Fruit fly (Drosophila melanogaster) whole organism: ENCODE results near the gene CG32537.

Experiments
- CG8478 ChIP-seq: fragments of >200 bp; optimal IDR thresholded peaks from 2 replicates; lab custom pipeline; 2018; ENCODE audit warnings: inconsistent platforms
- Dll ChIP-seq: fragments of >200 bp; optimal IDR thresholded peaks from 2 replicates; lab custom pipeline; 2017
- pan ChIP-seq: fragments of >200 bp; optimal IDR thresholded peaks from 2 replicates; lab custom pipeline; 2017
- psq ChIP-seq: fragments of >200 bp; optimal IDR thresholded peaks from 2 replicates; lab custom pipeline; 2017
- usp ChIP-seq: fragments of >200 bp; optimal IDR thresholded peaks from 2 replicates; lab custom pipeline; 2017; ENCODE audit warnings: missing biosample characterization, missing genetic modification characterization, mixed read lengths

dm6 chrX:19293320-19293719 is 17.0 kb upstream of the CG32537 start:
- TF ChIP-seq CG8478 (lab: Kevin White, UChicago) (no peak), Dll (no peak), pan (lab: Kevin White, UChicago) (no peak), usp (GFP tag; lab: Kevin White, UChicago) (no peak), psq (lab: Kevin White, UChicago) (no peak)
